Worm (Caenorhabditis elegans): Measurements from ENCODE around the gene cpsf-3.

ce11 chrIV:13309636-13310035, 27.0 kb upstream of the cpsf-3 start:
- TF ChIP-seq nhr-237 (tag; optimal IDR thresholded peaks at IDR 0.05) (no peak), zag-1 (tag; optimal IDR thresholded peaks at IDR 0.05) (no peak), ceh-82 (tag; optimal IDR thresholded peaks at IDR 0.05) (no peak), unc-62 (GFP tag; optimal IDR thresholded peaks at IDR 0.05) (no peak), skn-1 (tag; optimal IDR thresholded peaks at IDR 0.05) (no peak), ztf-4 (tag; optimal IDR thresholded peaks at IDR 0.05) (no peak), nhr-12 (tag; optimal IDR thresholded peaks at IDR 0.05) (no peak)

Measured in whole organism, L3 larva.